Worm (Caenorhabditis elegans) whole organism, L4 larva: ENCODE data around the gene T24E12.13.

Experiments
- ama-1 ChIP-seq: fragments of 150-350 bp; optimal IDR thresholded peaks from 2 replicates; lab custom pipeline; 2014; ENCODE audit warnings: inconsistent platforms, mixed read lengths
- arid-1 ChIP-seq: fragments of 200-800 bp; sonication (Bioruptor generic); conservative IDR thresholded peaks from 2 replicates; pipeline ENCODE4 v1.3.6; 2022; ENCODE audit warnings: missing genetic modification reagents, missing genetic modification characterization, missing compliant biosample characterization
- ctbp-1 ChIP-seq: fragments of 200-800 bp; sonication (Bioruptor generic); IDR thresholded peaks from 2 replicates; pipeline ENCODE4 v1.3.6; 2022; ENCODE audit warnings: missing genetic modification reagents, missing genetic modification characterization, missing compliant biosample characterization
- hmg-1.1 ChIP-seq: fragments of 200-800 bp; sonication (Bioruptor generic); IDR thresholded peaks from 2 replicates; pipeline ENCODE4 v1.3.6; 2022; ENCODE audit warnings: missing genetic modification reagents, missing genetic modification characterization, missing compliant biosample characterization
- lin-29 ChIP-seq: fragments of 200-800 bp; sonication (Bioruptor generic); IDR thresholded peaks from 2 replicates; pipeline ENCODE4 v1.3.6; 2022; ENCODE audit warnings: missing genetic modification reagents, missing genetic modification characterization, missing compliant biosample characterization
- nhr-10 ChIP-seq: fragments of 150-350 bp; optimal IDR thresholded peaks from 2 replicates; lab custom pipeline; 2014; ENCODE audit warnings: missing biosample characterization, missing genetic modification characterization
- nhr-42 ChIP-seq: fragments of 200-800 bp; sonication (Bioruptor generic); IDR thresholded peaks from 2 replicates; pipeline ENCODE4 v1.3.6; 2022; ENCODE audit warnings: missing genetic modification characterization, missing compliant biosample characterization
- pha-4 ChIP-seq, 2 experiments: fragments of 150-350 bp in 1 of 2; fragments of 200-800 bp in 1 of 2; sonication (Bioruptor generic) in 1 of 2; IDR thresholded peaks in 1 of 2; optimal IDR thresholded peaks in 1 of 2; 2 replicates each; pipeline versions ENCODE4 v1.3.6 to Lab custom; 2014 to 2022; ENCODE audit warnings: missing genetic modification characterization in 2 of 2, missing genetic modification reagents in 2 of 2, missing biosample characterization in 1 of 2, missing compliant biosample characterization in 1 of 2
- tag-97 ChIP-seq: fragments of 200-800 bp; sonication (Bioruptor generic); IDR thresholded peaks from 2 replicates; pipeline ENCODE4 v1.3.6; 2022; ENCODE audit warnings: missing genetic modification characterization, missing compliant biosample characterization
- ztf-7 ChIP-seq: fragments of 150-350 bp; optimal IDR thresholded peaks from 2 replicates; lab custom pipeline; 2014; ENCODE audit warnings: missing biosample characterization, missing genetic modification characterization

DNA sequence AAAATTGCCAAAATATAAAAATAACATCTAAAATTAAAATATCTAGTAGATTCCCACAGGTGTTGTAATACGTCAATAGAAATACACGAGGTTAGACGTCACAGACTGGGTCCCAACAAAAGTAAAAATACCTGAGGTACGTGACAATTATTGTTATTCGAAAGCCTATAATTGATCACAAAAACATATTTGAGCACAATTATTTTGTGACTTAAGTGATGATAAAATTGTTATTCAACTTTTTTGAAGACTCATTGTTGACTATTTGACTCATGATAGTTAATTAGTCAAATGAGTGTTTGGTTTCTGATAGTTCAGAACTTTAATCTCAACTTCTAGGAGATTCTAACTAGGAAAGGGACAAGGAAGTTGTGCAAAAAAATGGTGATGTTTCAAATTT, 9.4 kb upstream of the T24E12.13 start:
- TF ChIP-seq nhr-42 (GFP tag; lab: Robert Waterston, UW) (no peak), nhr-10 (tag; lab: Kevin White, UChicago) (no peak), hmg-1.1 (GFP tag; lab: Robert Waterston, UW) (no peak), pha-4 (GFP tag; IDR thresholded peaks at IDR 0.05; lab: Robert Waterston, UW) (no peak), pha-4 (tag; optimal IDR thresholded peaks at IDR 0.05; lab: Kevin White, UChicago) (no peak), ama-1 (lab: Kevin White, UChicago) (no peak), ctbp-1 (no peak), tag-97 (no peak), ztf-7 (tag; lab: Kevin White, UChicago) (no peak), lin-29 (GFP tag; lab: Robert Waterston, UW) (no peak), arid-1 (GFP tag; lab: Robert Waterston, UW) (no peak)
